Fruit fly (Drosophila melanogaster) S2 (cell line): ENCODE measurements around the gene Gtpx.
A peak's percentile ranks its signal among the peaks of the same experiment; 100 is the strongest.

ENCODE experiments used
- CG8478 ChIP-seq: fragments of >200 bp; optimal IDR thresholded peaks from 2 replicates; lab custom pipeline; 2018
- CTCF ChIP-seq, 2 experiments: fragments of >200 bp; optimal IDR thresholded peaks; 2 replicates each; lab custom pipeline; 2018

Gtpx gene

DNA sequence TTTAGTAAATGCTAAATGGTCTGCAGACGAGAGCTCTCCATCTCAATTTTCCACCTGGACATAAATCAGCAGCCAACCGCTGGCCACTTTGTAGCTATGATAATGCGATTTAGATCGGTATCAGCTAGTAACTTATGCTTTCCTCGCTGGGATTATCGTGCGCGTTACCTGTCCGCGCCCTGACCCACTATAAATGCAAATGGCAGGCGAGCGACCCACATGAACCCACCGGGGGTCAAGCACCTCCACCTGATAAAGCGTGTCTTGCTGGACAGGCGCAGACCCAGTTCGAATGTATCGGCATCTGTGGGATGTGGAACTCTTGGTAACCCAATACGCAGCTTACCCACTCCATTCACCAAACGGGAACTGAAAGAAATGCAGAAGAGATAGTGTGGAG is 27.2 kb downstream of the Gtpx start:
- TF ChIP-seq CG8478 (lab: Kevin White, UChicago) = no peak
- no peak for TF ChIP-seq CTCF (optimal IDR thresholded peaks at IDR 0.05; lab: Kevin White, UChicago)

DNA sequence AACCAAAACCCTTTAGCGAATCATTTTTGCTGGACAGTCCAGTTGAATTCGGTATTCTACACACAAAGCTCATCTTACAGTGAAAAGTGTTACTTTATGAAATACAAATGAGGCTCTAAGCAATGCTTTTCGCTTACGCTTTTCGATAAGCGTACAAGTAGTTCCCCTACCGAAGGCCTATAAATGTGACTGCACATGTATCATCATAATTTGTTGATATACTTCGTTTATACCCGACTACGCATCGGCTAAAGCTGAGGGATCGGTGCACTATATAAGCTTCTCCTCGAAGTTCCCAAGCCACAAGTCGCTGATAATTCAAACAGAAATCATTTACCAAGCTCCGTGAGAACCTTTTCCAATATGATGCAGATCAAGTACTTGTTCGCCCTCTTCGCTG is 43.2 kb downstream of the Gtpx start, which contains the start of gene Drs:
TSS of gene Drs (plus strand) at position 301 of the 400 bp plus-strand sequence.
- TF ChIP-seq CG8478 (lab: Kevin White, UChicago) (no peak), CTCF (optimal IDR thresholded peaks at IDR 0.05; lab: Kevin White, UChicago) (no peak)

dm6 chr3L:3373994-3374623 is 48.0 kb downstream of the Gtpx start, which contains the start of the genes Ythdc1 and CG12010:
Ythdc1 (minus strand) TSS chr3L:3374170.
CG12010 (plus strand) TSS chr3L:3374282.
- TF ChIP-seq CTCF (optimal IDR thresholded peaks at IDR 0.05; lab: Kevin White, UChicago) = peak; percentile 15 to 42
- TF ChIP-seq CG8478 (lab: Kevin White, UChicago) = no peak

- TF ChIP-seq CG8478 (lab: Kevin White, UChicago) = no peak
- no peak for TF ChIP-seq CTCF (optimal IDR thresholded peaks at IDR 0.05; lab: Kevin White, UChicago)
Measured at dm6 chr3L:3376551-3376950, 50.5 kb downstream of the Gtpx start, which contains the start of gene CG12012. CG12012 (plus strand) TSS chr3L:3376757.

DNA sequence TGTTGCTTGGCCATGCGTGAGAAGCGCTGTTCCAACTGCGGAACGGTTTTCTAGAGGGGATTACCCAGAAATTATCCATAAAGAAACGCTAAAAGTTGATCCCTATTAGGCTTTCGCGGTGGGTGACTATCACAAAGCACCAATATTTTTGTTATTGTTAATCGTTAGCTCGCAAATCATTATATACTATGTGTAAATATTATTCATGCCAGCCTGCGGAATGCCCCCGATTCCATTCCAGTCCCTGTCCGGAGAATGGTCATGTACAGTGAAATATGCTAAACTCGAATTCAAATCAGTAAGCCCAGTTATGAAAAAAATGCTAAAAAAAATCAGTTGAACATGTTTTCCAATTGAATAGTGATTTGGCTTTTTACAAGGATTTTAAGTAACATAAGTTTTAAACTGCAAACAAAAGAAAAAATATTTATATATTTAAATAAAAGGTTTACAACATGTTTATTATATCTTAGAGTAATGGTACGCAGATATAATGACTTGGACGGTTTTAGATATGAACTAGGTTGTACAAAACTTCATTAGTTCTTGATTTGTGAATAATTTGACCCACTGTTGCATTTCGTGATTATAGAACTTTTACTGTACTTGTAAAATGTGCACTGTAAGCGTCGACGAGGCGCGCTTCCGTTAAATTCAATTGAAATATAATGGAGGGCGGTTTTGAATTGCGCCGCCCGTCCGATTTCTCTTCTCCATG is 51.3 kb downstream of the Gtpx start:
- TF ChIP-seq CTCF (optimal IDR thresholded peaks at IDR 0.05; lab: Kevin White, UChicago) (no peak), CG8478 (lab: Kevin White, UChicago) (no peak)

- TF ChIP-seq CTCF (optimal IDR thresholded peaks at IDR 0.05; lab: Kevin White, UChicago) (no peak), CG8478 (lab: Kevin White, UChicago) (no peak)
Measured at dm6 chr3L:3377965-3378292, 51.9 kb downstream of the Gtpx start, which contains the start of gene Ids. Ids (plus strand) TSS chr3L:3378268.
